Fruit fly (Drosophila melanogaster) whole organism, prepupa: ENCODE results near the gene CG15877.

Experiments
- CG10631 ChIP-seq: fragments of 200-800 bp; sonication (Bioruptor generic); optimal IDR thresholded peaks from 2 replicates; lab custom pipeline; 2016; ENCODE audit warnings: missing biosample characterization, missing genetic modification characterization
- CG11902 ChIP-seq: fragments of 200-800 bp; sonication (Bioruptor generic); optimal IDR thresholded peaks from 3 replicates; lab custom pipeline; 2016; ENCODE audit warnings: missing biosample characterization, missing genetic modification characterization
- CG32006 ChIP-seq: fragments of 200-800 bp; sonication (Bioruptor generic); optimal IDR thresholded peaks from 3 replicates; lab custom pipeline; 2017; ENCODE audit warnings: missing biosample characterization, mild to moderate bottlenecking, missing genetic modification characterization
- CG3919 ChIP-seq: fragments of 200-800 bp; sonication (Bioruptor generic); optimal IDR thresholded peaks from 3 replicates; lab custom pipeline; 2016; ENCODE audit warnings: missing biosample characterization, missing genetic modification characterization
- Ets21C ChIP-seq: fragments of 200-800 bp; sonication (Bioruptor generic); optimal IDR thresholded peaks from 3 replicates; lab custom pipeline; 2016; ENCODE audit warnings: missing biosample characterization, missing genetic modification characterization
- Ets96B ChIP-seq: fragments of 200-800 bp; optimal IDR thresholded peaks from 2 replicates; lab custom pipeline; 2019; ENCODE audit warnings: missing biosample characterization, mild to moderate bottlenecking, missing genetic modification characterization, moderate library complexity
- Gug ChIP-seq: fragments of 200-800 bp; sonication (Bioruptor generic); IDR thresholded peaks from 2 replicates; pipeline ENCODE4 v1.3.6; 2022; ENCODE audit warnings: missing biosample characterization, missing genetic modification characterization
- Sox102F ChIP-seq: fragments of 200-800 bp; sonication (Bioruptor generic); optimal IDR thresholded peaks from 2 replicates; lab custom pipeline; 2016; ENCODE audit warnings: missing biosample characterization, mild to moderate bottlenecking, missing genetic modification characterization
- esn ChIP-seq: fragments of 200-800 bp; sonication (Bioruptor generic); optimal IDR thresholded peaks from 2 replicates; lab custom pipeline; 2016; ENCODE audit warnings: missing biosample characterization, mild to moderate bottlenecking, missing genetic modification characterization, moderate library complexity
- fd85E ChIP-seq: fragments of 200-800 bp; sonication (Bioruptor generic); optimal IDR thresholded peaks from 3 replicates; lab custom pipeline; 2016; ENCODE audit warnings: missing biosample characterization, missing genetic modification characterization
- net ChIP-seq: fragments of 200-800 bp; sonication (Bioruptor generic); optimal IDR thresholded peaks from 3 replicates; lab custom pipeline; 2016; ENCODE audit warnings: missing biosample characterization, missing genetic modification characterization
- pdm3 ChIP-seq: fragments of 200-800 bp; sonication (Bioruptor generic); optimal IDR thresholded peaks from 3 replicates; lab custom pipeline; 2016; ENCODE audit warnings: missing biosample characterization, missing genetic modification characterization
- salr ChIP-seq, 2 experiments: fragments of 200-800 bp; sonication (Bioruptor generic); optimal IDR thresholded peaks; 3 replicates each; lab custom pipeline; 2016 to 2018; ENCODE audit warnings: missing biosample characterization in 2 of 2, missing genetic modification characterization in 2 of 2, mild to moderate bottlenecking in 1 of 2

dm6 chr3L:2414876-2415275 is 37.5 kb upstream of the CG15877 start:
- no peak for TF ChIP-seq Sox102F (GFP tag; lab: Kevin White, UChicago)
- no peak for TF ChIP-seq Gug (GFP tag; lab: Robert Waterston, UW)
- TF ChIP-seq esn (GFP tag; lab: Kevin White, UChicago) = no peak
- TF ChIP-seq salr (GFP tag; optimal IDR thresholded peaks at IDR 0.05; lab: Kevin White, UChicago) = no peak
- TF ChIP-seq CG11902 = no peak
- TF ChIP-seq net (GFP tag; lab: Kevin White, UChicago) = no peak
- no peak for TF ChIP-seq CG32006 (GFP tag; lab: Kevin White, UChicago)
- no peak for TF ChIP-seq fd85E (GFP tag; lab: Kevin White, UChicago)
- TF ChIP-seq Ets96B (tag; lab: Kevin White, UChicago) = no peak
- no peak for TF ChIP-seq pdm3 (GFP tag; lab: Kevin White, UChicago)
- TF ChIP-seq Ets21C (GFP tag; lab: Kevin White, UChicago) = no peak
- TF ChIP-seq CG3919 (GFP tag; lab: Kevin White, UChicago) = no peak
- no peak for TF ChIP-seq CG10631
